Worm (Caenorhabditis elegans) whole organism, L2 larva: ENCODE measurements around the gene fbxb-105.

Experiments used
- ama-1 ChIP-seq: fragments of 150-350 bp; optimal IDR thresholded peaks from 2 replicates; lab custom pipeline; 2018; ENCODE audit warnings: inconsistent platforms
- blmp-1 ChIP-seq: sonication (generic microtip); optimal IDR thresholded peaks from 2 replicates; lab custom pipeline; 2017; ENCODE audit warnings: missing genetic modification characterization, mild to moderate bottlenecking, missing compliant biosample characterization, antibody characterized with exemption, moderate library complexity; ENCODE audit not compliant: insufficient read depth
- lsy-2 ChIP-seq, 2 experiments: fragments of 150-350 bp in 1 of 2; sonication (generic microtip) in 1 of 2; optimal IDR thresholded peaks; 2 replicates each; lab custom pipeline; 2014 to 2017; ENCODE audit warnings: missing biosample characterization in 2 of 2, missing genetic modification characterization in 2 of 2
- nhr-11 ChIP-seq: fragments of 150-350 bp; optimal IDR thresholded peaks from 2 replicates; lab custom pipeline; 2014; ENCODE audit warnings: missing biosample characterization, missing genetic modification characterization
- nhr-12 ChIP-seq: fragments of 150-350 bp; optimal IDR thresholded peaks from 2 replicates; lab custom pipeline; 2014; ENCODE audit warnings: missing biosample characterization, missing genetic modification characterization
- nhr-129 ChIP-seq: fragments of 150-350 bp; optimal IDR thresholded peaks from 2 replicates; lab custom pipeline; 2014; ENCODE audit warnings: missing biosample characterization, missing genetic modification characterization
- unc-39 ChIP-seq: fragments of 150-350 bp; optimal IDR thresholded peaks from 2 replicates; lab custom pipeline; 2014; ENCODE audit warnings: missing biosample characterization, missing genetic modification characterization
- ztf-1 ChIP-seq: fragments of 200-800 bp; sonication (Bioruptor generic); conservative IDR thresholded peaks from 2 replicates; pipeline ENCODE4 v1.3.6; 2022; ENCODE audit warnings: missing genetic modification characterization, missing compliant biosample characterization

- TF ChIP-seq nhr-129 (tag; lab: Kevin White, UChicago) (no peak), nhr-12 (tag; lab: Kevin White, UChicago) (no peak), unc-39 (tag; lab: Kevin White, UChicago) (no peak), lsy-2 (tag; optimal IDR thresholded peaks at IDR 0.05; lab: Kevin White, UChicago) (no peak), nhr-11 (tag; lab: Kevin White, UChicago) (no peak), ama-1 (lab: Kevin White, UChicago) (no peak), ztf-1 (GFP tag; lab: Robert Waterston, UW) (no peak), blmp-1 (tag; lab: Kevin White, UChicago) (no peak)
These were observed 15.1 kb upstream of the fbxb-105 start for ce11 chrII:2785787-2786186.
